Worm (Caenorhabditis elegans): ENCODE data around the gene memo-1.

Gene memo-1

DNA sequence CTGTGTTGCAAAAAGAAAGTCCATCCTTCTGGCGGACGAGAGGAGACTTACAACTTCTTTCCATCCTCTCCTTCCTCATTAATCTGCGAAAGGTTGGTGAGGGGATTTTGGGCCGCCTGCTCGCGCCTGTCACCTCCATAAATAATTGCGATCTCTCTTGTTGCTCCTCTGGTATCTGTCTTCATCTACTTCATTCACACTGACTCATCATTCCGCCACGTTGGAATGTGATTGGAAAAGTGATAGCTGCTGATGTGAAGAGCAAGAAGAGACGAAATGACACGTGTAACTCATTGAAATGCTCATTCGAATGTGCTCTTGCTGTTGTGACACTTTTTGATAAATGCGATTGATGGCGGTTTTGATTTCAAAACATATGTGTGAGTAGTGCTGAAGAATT lies 24.3 kb downstream of the memo-1 start:
- TF ChIP-seq lin-11 (tag; optimal IDR thresholded peaks at IDR 0.05) = no peak
- no peak for TF ChIP-seq lin-39 (tag; optimal IDR thresholded peaks at IDR 0.05)
- no peak for TF ChIP-seq nhr-12 (tag; optimal IDR thresholded peaks at IDR 0.05)
- TF ChIP-seq ceh-16 (tag; optimal IDR thresholded peaks at IDR 0.05) = no peak
- TF ChIP-seq nhr-25 (tag; optimal IDR thresholded peaks at IDR 0.05) = no peak
- peak in 1 of 2 experiments; percentile 57 for TF ChIP-seq lsy-2 (tag; optimal IDR thresholded peaks at IDR 0.05)
- TF ChIP-seq peb-1 (tag; optimal IDR thresholded peaks at IDR 0.05) = no peak
- no peak for TF ChIP-seq aly-2 (tag; optimal IDR thresholded peaks at IDR 0.05)
- TF ChIP-seq gmeb-1 (tag; optimal IDR thresholded peaks at IDR 0.05) = no peak
- TF ChIP-seq unc-62 (GFP tag; optimal IDR thresholded peaks at IDR 0.05) = peak; percentile 8
- TF ChIP-seq sem-4 (tag; optimal IDR thresholded peaks at IDR 0.05) = no peak
- TF ChIP-seq sma-3 (GFP tag; optimal IDR thresholded peaks at IDR 0.05) = no peak
- TF ChIP-seq mbf-1 (tag; optimal IDR thresholded peaks at IDR 0.05) = no peak
- no peak for TF ChIP-seq unc-55 (GFP tag; optimal IDR thresholded peaks at IDR 0.05)
- no peak for TF ChIP-seq nhr-21 (tag; optimal IDR thresholded peaks at IDR 0.05)
- peak; percentile 60 for TF ChIP-seq crh-2 (tag; optimal IDR thresholded peaks at IDR 0.05)
- TF ChIP-seq nhr-237 (tag; optimal IDR thresholded peaks at IDR 0.05) = no peak
- TF ChIP-seq zag-1 (tag; optimal IDR thresholded peaks at IDR 0.05) = no peak
- no peak for TF ChIP-seq unc-39 (tag; optimal IDR thresholded peaks at IDR 0.05)
- no peak for TF ChIP-seq alr-1 (tag; optimal IDR thresholded peaks at IDR 0.05)
- TF ChIP-seq ZK546.5 (tag; optimal IDR thresholded peaks at IDR 0.05) = no peak
- TF ChIP-seq ama-1 (optimal IDR thresholded peaks at IDR 0.05) = no peak
- no peak for TF ChIP-seq dmd-4 (tag; optimal IDR thresholded peaks at IDR 0.05)
- TF ChIP-seq nhr-23 (tag; optimal IDR thresholded peaks at IDR 0.05) = no peak
- no peak for TF ChIP-seq nhr-10 (tag; optimal IDR thresholded peaks at IDR 0.05)
- no peak for TF ChIP-seq mdl-1 (tag; optimal IDR thresholded peaks at IDR 0.05)
- no peak for TF ChIP-seq R02D3.7 (tag; optimal IDR thresholded peaks at IDR 0.05)
- no peak for TF ChIP-seq ceh-82 (tag; optimal IDR thresholded peaks at IDR 0.05)
- peak; percentile 82 for TF ChIP-seq F13H6.1 (tag; optimal IDR thresholded peaks at IDR 0.05)
- TF ChIP-seq elt-3 (tag; optimal IDR thresholded peaks at IDR 0.05) = no peak
- TF ChIP-seq nhr-77 (tag; optimal IDR thresholded peaks at IDR 0.05) = no peak
- TF ChIP-seq ztf-1 (GFP tag; conservative IDR thresholded peaks at IDR 0.05) = no peak
- peak; percentile 19 for TF ChIP-seq egl-27 (tag; optimal IDR thresholded peaks at IDR 0.05)
- no peak for TF ChIP-seq ztf-4 (tag; optimal IDR thresholded peaks at IDR 0.05)
- peak; percentile 84 for TF ChIP-seq nhr-129 (tag; optimal IDR thresholded peaks at IDR 0.05)
- no peak for TF ChIP-seq nhr-6 (tag; optimal IDR thresholded peaks at IDR 0.05)
- peak; percentile 32 for TF ChIP-seq sma-9 (GFP tag; optimal IDR thresholded peaks at IDR 0.05)
- TF ChIP-seq sma-9 (tag; optimal IDR thresholded peaks at IDR 0.05) = no peak
- TF ChIP-seq elt-1 (tag; optimal IDR thresholded peaks at IDR 0.05) = no peak
- no peak for TF ChIP-seq skn-1 (tag; optimal IDR thresholded peaks at IDR 0.05)
- TF ChIP-seq blmp-1 (tag; optimal IDR thresholded peaks at IDR 0.05; ENCODE audit: insufficient read depth) = no peak
- TF ChIP-seq C34F6.9 (tag; optimal IDR thresholded peaks at IDR 0.05) = peak; percentile 37
- TF ChIP-seq fos-1 (tag; optimal IDR thresholded peaks at IDR 0.05) = no peak
- TF ChIP-seq mab-5 (tag; optimal IDR thresholded peaks at IDR 0.05) = peak; percentile 56
- no peak for TF ChIP-seq nhr-11 (tag; optimal IDR thresholded peaks at IDR 0.05)
- TF ChIP-seq snpc-4 (tag; optimal IDR thresholded peaks at IDR 0.05) = no peak
- TF ChIP-seq ztf-11 (tag; optimal IDR thresholded peaks at IDR 0.05) = no peak
- TF ChIP-seq Y55F3AM.14 (GFP tag; optimal IDR thresholded peaks at IDR 0.05) = no peak
- TF ChIP-seq lin-13 (GFP tag; optimal IDR thresholded peaks at IDR 0.05) = no peak

DNA sequence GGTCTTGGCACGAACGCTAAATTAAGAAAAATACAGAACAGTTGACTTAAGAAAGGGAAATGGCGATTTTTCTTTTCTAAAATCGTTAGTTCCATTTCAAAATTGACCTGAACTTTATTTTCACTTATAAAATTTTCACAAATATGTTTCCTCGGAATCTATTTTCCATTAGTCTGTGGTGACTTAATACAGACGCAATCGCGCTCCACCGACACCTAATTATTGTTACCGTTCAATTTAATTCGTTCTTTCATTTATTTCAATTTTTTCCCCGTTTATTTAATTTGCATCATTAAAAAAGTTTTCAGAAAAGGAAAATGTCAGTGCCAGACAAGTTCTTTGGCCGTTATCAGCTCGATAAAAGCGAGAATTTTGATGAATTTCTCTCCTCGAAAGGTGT lies 26.7 kb downstream of the memo-1 start, which contains the start of gene lbp-4:
Gene lbp-4 (plus strand): TSS at position 309 of the 400 bp plus-strand sequence.
- no peak for TF ChIP-seq nhr-77 (tag; optimal IDR thresholded peaks at IDR 0.05)
- TF ChIP-seq fos-1 (tag; optimal IDR thresholded peaks at IDR 0.05) = peak; percentile 50
- TF ChIP-seq alr-1 (tag; optimal IDR thresholded peaks at IDR 0.05) = no peak
- peak in 1 of 2 experiments; percentile 64 for TF ChIP-seq lsy-2 (tag; optimal IDR thresholded peaks at IDR 0.05)
- peak; percentile 71 for TF ChIP-seq unc-55 (GFP tag; optimal IDR thresholded peaks at IDR 0.05)
- TF ChIP-seq sma-9 (GFP tag; optimal IDR thresholded peaks at IDR 0.05) = peak; percentile 7
- no peak for TF ChIP-seq sma-9 (tag; optimal IDR thresholded peaks at IDR 0.05)
- peak; percentile 27 for TF ChIP-seq gmeb-1 (tag; optimal IDR thresholded peaks at IDR 0.05)
- peak; percentile 24 for TF ChIP-seq nhr-129 (tag; optimal IDR thresholded peaks at IDR 0.05)
- TF ChIP-seq egl-27 (tag; optimal IDR thresholded peaks at IDR 0.05) = no peak
- TF ChIP-seq sem-4 (tag; optimal IDR thresholded peaks at IDR 0.05) = no peak
- peak; percentile 45 for TF ChIP-seq sma-3 (GFP tag; optimal IDR thresholded peaks at IDR 0.05)
- TF ChIP-seq C34F6.9 (tag; optimal IDR thresholded peaks at IDR 0.05) = peak; percentile 71
- TF ChIP-seq crh-2 (tag; optimal IDR thresholded peaks at IDR 0.05) = peak; percentile 47

All from whole organism, L2 larva.